Fruit fly (Drosophila melanogaster) whole organism, prepupa: ENCODE results near the gene DCTN6-p27.

Source experiments
- Blimp-1 ChIP-seq: fragments of 200-800 bp; sonication (Bioruptor generic); optimal IDR thresholded peaks from 3 replicates; lab custom pipeline; 2017; ENCODE audit warnings: missing biosample characterization, missing genetic modification characterization, mild to moderate bottlenecking, moderate library complexity, missing genetic modification reagents
- CG10631 ChIP-seq: fragments of 200-800 bp; sonication (Bioruptor generic); optimal IDR thresholded peaks from 2 replicates; lab custom pipeline; 2016; ENCODE audit warnings: missing biosample characterization, missing genetic modification characterization
- CG10669 ChIP-seq: fragments of 200-800 bp; sonication (Bioruptor generic); optimal IDR thresholded peaks from 3 replicates; lab custom pipeline; 2018; ENCODE audit warnings: missing biosample characterization, mild to moderate bottlenecking, missing genetic modification characterization, moderate library complexity
- CG11294 ChIP-seq: fragments of 200-800 bp; sonication (Bioruptor generic); IDR thresholded peaks from 2 replicates; pipeline ENCODE4 v1.3.6; 2022; ENCODE audit warnings: missing biosample characterization, missing genetic modification characterization
- CG11902 ChIP-seq: fragments of 200-800 bp; sonication (Bioruptor generic); optimal IDR thresholded peaks from 3 replicates; lab custom pipeline; 2016; ENCODE audit warnings: missing biosample characterization, missing genetic modification characterization
- CG15336 ChIP-seq: fragments of 200-800 bp; sonication (Bioruptor generic); IDR thresholded peaks from 2 replicates; pipeline ENCODE4 v1.3.6; 2022; ENCODE audit warnings: missing biosample characterization, missing genetic modification characterization
- CG16779 ChIP-seq: fragments of 200-800 bp; sonication (Bioruptor generic); optimal IDR thresholded peaks from 3 replicates; lab custom pipeline; 2017; ENCODE audit warnings: missing biosample characterization, mild to moderate bottlenecking, missing genetic modification characterization
- CG3032 ChIP-seq: fragments of 200-800 bp; optimal IDR thresholded peaks from 2 replicates; lab custom pipeline; 2019; ENCODE audit warnings: missing biosample characterization, mild to moderate bottlenecking, missing genetic modification characterization, moderate library complexity
- CG31627 ChIP-seq: fragments of 200-800 bp; sonication (Bioruptor generic); optimal IDR thresholded peaks from 3 replicates; lab custom pipeline; 2016; ENCODE audit warnings: missing biosample characterization, missing genetic modification characterization
- CG32006 ChIP-seq: fragments of 200-800 bp; sonication (Bioruptor generic); optimal IDR thresholded peaks from 3 replicates; lab custom pipeline; 2017; ENCODE audit warnings: missing biosample characterization, mild to moderate bottlenecking, missing genetic modification characterization
- CG3919 ChIP-seq: fragments of 200-800 bp; sonication (Bioruptor generic); optimal IDR thresholded peaks from 3 replicates; lab custom pipeline; 2016; ENCODE audit warnings: missing biosample characterization, missing genetic modification characterization
- CG4318 ChIP-seq: fragments of 200-800 bp; sonication (Bioruptor generic); optimal IDR thresholded peaks from 3 replicates; lab custom pipeline; 2017; ENCODE audit warnings: missing biosample characterization, mild to moderate bottlenecking, missing genetic modification characterization
- CG6163 ChIP-seq: fragments of 200-800 bp; sonication (Bioruptor generic); IDR thresholded peaks from 3 replicates; pipeline ENCODE4 v1.3.6; 2022; ENCODE audit warnings: missing biosample characterization, missing genetic modification characterization
- CG6792 ChIP-seq: fragments of 200-800 bp; sonication (Bioruptor generic); optimal IDR thresholded peaks from 3 replicates; lab custom pipeline; 2016; ENCODE audit warnings: missing biosample characterization, missing genetic modification characterization
- CG6808 ChIP-seq: fragments of 200-800 bp; sonication (Bioruptor generic); optimal IDR thresholded peaks from 3 replicates; lab custom pipeline; 2017; ENCODE audit warnings: missing biosample characterization, missing genetic modification characterization, mild to moderate bottlenecking, moderate library complexity, missing genetic modification reagents
- CG8119 ChIP-seq: fragments of 200-800 bp; sonication (Bioruptor generic); IDR thresholded peaks from 3 replicates; pipeline ENCODE4 v1.3.6; 2022; ENCODE audit warnings: missing biosample characterization, missing genetic modification characterization
- CG8319 ChIP-seq: fragments of 200-800 bp; sonication (Bioruptor generic); optimal IDR thresholded peaks from 3 replicates; lab custom pipeline; 2016; ENCODE audit warnings: missing biosample characterization, missing genetic modification characterization
- CG8632 ChIP-seq: fragments of 200-800 bp; sonication (Bioruptor generic); optimal IDR thresholded peaks from 3 replicates; lab custom pipeline; 2016; ENCODE audit warnings: missing biosample characterization, missing genetic modification characterization
- Eip93F ChIP-seq: fragments of 200-800 bp; sonication (Bioruptor generic); optimal IDR thresholded peaks from 2 replicates; lab custom pipeline; 2016; ENCODE audit warnings: missing biosample characterization, mild to moderate bottlenecking, missing genetic modification characterization
- Ets21C ChIP-seq: fragments of 200-800 bp; sonication (Bioruptor generic); optimal IDR thresholded peaks from 3 replicates; lab custom pipeline; 2016; ENCODE audit warnings: missing biosample characterization, missing genetic modification characterization
- Gug ChIP-seq: fragments of 200-800 bp; sonication (Bioruptor generic); IDR thresholded peaks from 2 replicates; pipeline ENCODE4 v1.3.6; 2022; ENCODE audit warnings: missing biosample characterization, missing genetic modification characterization
- Lpt ChIP-seq: fragments of 200-800 bp; sonication (Bioruptor generic); optimal IDR thresholded peaks from 3 replicates; lab custom pipeline; 2016; ENCODE audit warnings: missing biosample characterization, missing genetic modification characterization
- OdsH ChIP-seq: fragments of 200-800 bp; sonication (Bioruptor generic); optimal IDR thresholded peaks from 3 replicates; lab custom pipeline; 2016; ENCODE audit warnings: missing biosample characterization, missing genetic modification characterization
- Smox ChIP-seq: fragments of 200-800 bp; sonication (Bioruptor generic); optimal IDR thresholded peaks from 3 replicates; lab custom pipeline; 2016; ENCODE audit warnings: missing biosample characterization, missing genetic modification characterization
- Sox14 ChIP-seq: fragments of 200-800 bp; sonication (Bioruptor generic); optimal IDR thresholded peaks from 3 replicates; lab custom pipeline; 2016; ENCODE audit warnings: missing biosample characterization, missing genetic modification characterization
- Sox15 ChIP-seq: fragments of 200-800 bp; sonication (Bioruptor generic); optimal IDR thresholded peaks from 3 replicates; lab custom pipeline; 2016; ENCODE audit warnings: missing biosample characterization, missing genetic modification characterization
- achi ChIP-seq: fragments of 200-800 bp; sonication (Bioruptor generic); optimal IDR thresholded peaks from 3 replicates; lab custom pipeline; 2016; ENCODE audit warnings: missing biosample characterization, missing genetic modification characterization
- dsx ChIP-seq: fragments of 200-800 bp; optimal IDR thresholded peaks from 3 replicates; lab custom pipeline; 2019; ENCODE audit warnings: missing biosample characterization, mild to moderate bottlenecking, missing genetic modification characterization, moderate library complexity; ENCODE audit not compliant: poor library complexity, severe bottlenecking
- eg ChIP-seq: fragments of 200-800 bp; sonication (Bioruptor generic); IDR thresholded peaks from 3 replicates; pipeline ENCODE4 v1.3.6; 2022; ENCODE audit warnings: missing biosample characterization, missing genetic modification characterization
- fd59A ChIP-seq: fragments of 200-800 bp; sonication (Bioruptor generic); optimal IDR thresholded peaks from 2 replicates; lab custom pipeline; 2017; ENCODE audit warnings: missing biosample characterization, mild to moderate bottlenecking, missing genetic modification characterization, missing genetic modification reagents
- fd85E ChIP-seq: fragments of 200-800 bp; sonication (Bioruptor generic); optimal IDR thresholded peaks from 3 replicates; lab custom pipeline; 2016; ENCODE audit warnings: missing biosample characterization, missing genetic modification characterization
- fkh ChIP-seq: fragments of 200-800 bp; sonication (Bioruptor generic); optimal IDR thresholded peaks from 3 replicates; lab custom pipeline; 2017; ENCODE audit warnings: missing biosample characterization, mild to moderate bottlenecking, missing genetic modification characterization, moderate library complexity
- lz ChIP-seq: fragments of 200-800 bp; sonication (Bioruptor generic); optimal IDR thresholded peaks from 3 replicates; lab custom pipeline; 2016; ENCODE audit warnings: missing biosample characterization, missing genetic modification characterization
- pdm3 ChIP-seq: fragments of 200-800 bp; sonication (Bioruptor generic); optimal IDR thresholded peaks from 3 replicates; lab custom pipeline; 2016; ENCODE audit warnings: missing biosample characterization, missing genetic modification characterization
- ss ChIP-seq, 2 experiments: fragments of 200-800 bp; sonication (Bioruptor generic); optimal IDR thresholded peaks; 2 replicates in 1 of 2; 3 replicates in 1 of 2; lab custom pipeline; 2017 to 2018; ENCODE audit warnings: mild to moderate bottlenecking in 2 of 2, missing biosample characterization in 2 of 2, missing genetic modification characterization in 2 of 2, moderate library complexity in 1 of 2
- svp ChIP-seq: fragments of 200-800 bp; sonication (Bioruptor generic); peaks from one replicate; lab custom pipeline; 2016; ENCODE audit warnings: missing biosample characterization, missing genetic modification characterization
- vri ChIP-seq: fragments of 200-800 bp; sonication (Bioruptor generic); optimal IDR thresholded peaks from 3 replicates; lab custom pipeline; 2016; ENCODE audit warnings: missing biosample characterization, mild to moderate bottlenecking, missing genetic modification characterization

Gene DCTN6-p27

dm6 chr2L:19131905-19132402 lies at the start of gene DCTN6-p27, which contains the start of gene AsnRS (continued):
- TF ChIP-seq CG15336 (GFP tag; lab: Robert Waterston, UW) (no peak), achi (GFP tag; lab: Kevin White, UChicago) (peak; percentile 65), CG6808 (GFP tag; lab: Kevin White, UChicago) (no peak), Blimp-1 (no peak), Sox15 (peak; percentile 53), CG31627 (peak; percentile 65), ss (GFP tag; optimal IDR thresholded peaks at IDR 0.05; lab: Kevin White, UChicago) (no peak)
- TF ChIP-seq, all 60 proteins: peak for 29

dm6 chr2L:19083320-19083764 lies 48.8 kb upstream of the DCTN6-p27 start:
- TF ChIP-seq CG8119 (GFP tag; lab: Robert Waterston, UW) = no peak
- no peak for TF ChIP-seq ss (GFP tag; optimal IDR thresholded peaks at IDR 0.05; lab: Kevin White, UChicago)
- TF ChIP-seq CG6163 (GFP tag; lab: Robert Waterston, UW) = 0 out of 3 replicates have a peak, but pooled peaks have one; percentile 21
- TF ChIP-seq CG3032 (tag; lab: Kevin White, UChicago) = no peak
- TF ChIP-seq CG8632 = no peak

dm6 chr2L:19088895-19089294 lies 43.2 kb upstream of the DCTN6-p27 start:
- TF ChIP-seq eg (GFP tag; lab: Robert Waterston, UW) (no peak), Gug (no peak)

- TF ChIP-seq CG6792 (GFP tag; lab: Kevin White, UChicago) (no peak), fkh (no peak), CG4318 (GFP tag; lab: Kevin White, UChicago) (no peak), CG8319 (GFP tag; lab: Kevin White, UChicago) (no peak), CG11902 (GFP tag; lab: Kevin White, UChicago) (no peak), CG10669 (GFP tag; lab: Kevin White, UChicago) (no peak), Smox (GFP tag; lab: Kevin White, UChicago) (no peak), CG15336 (GFP tag; lab: Robert Waterston, UW) (no peak), vri (GFP tag; lab: Kevin White, UChicago) (no peak), achi (GFP tag; lab: Kevin White, UChicago) (no peak), Blimp-1 (no peak), CG6163 (GFP tag; lab: Robert Waterston, UW) (no peak), Sox14 (GFP tag; lab: Kevin White, UChicago) (no peak), CG16779 (tag; lab: Kevin White, UChicago) (no peak), dsx (GFP tag; lab: Kevin White, UChicago) (no peak), Lpt (GFP tag; lab: Kevin White, UChicago) (no peak), CG6808 (GFP tag; lab: Kevin White, UChicago) (no peak), fd59A (GFP tag; lab: Kevin White, UChicago) (no peak), CG10631 (GFP tag; lab: Kevin White, UChicago) (no peak)
Observed at dm6 chr2L:19089385-19089784, 42.7 kb upstream of the DCTN6-p27 start.

- TF ChIP-seq fd85E (GFP tag; lab: Kevin White, UChicago) = no peak
- TF ChIP-seq vri (GFP tag; lab: Kevin White, UChicago) = no peak
- no peak for TF ChIP-seq OdsH (GFP tag; lab: Kevin White, UChicago)
- TF ChIP-seq CG3919 = no peak
- TF ChIP-seq Gug = no peak
- TF ChIP-seq pdm3 = no peak
- TF ChIP-seq Eip93F (GFP tag; lab: Kevin White, UChicago) = no peak
- no peak for TF ChIP-seq CG10669 (GFP tag; lab: Kevin White, UChicago)
- no peak for TF ChIP-seq Ets21C (GFP tag; lab: Kevin White, UChicago)
- TF ChIP-seq CG6163 (GFP tag; lab: Robert Waterston, UW) = no peak
- no peak for TF ChIP-seq achi (GFP tag; lab: Kevin White, UChicago)
- no peak for TF ChIP-seq CG11294
- no peak for TF ChIP-seq svp
- no peak for TF ChIP-seq CG32006 (GFP tag; lab: Kevin White, UChicago)
- TF ChIP-seq ss (GFP tag; optimal IDR thresholded peaks at IDR 0.05; lab: Kevin White, UChicago) = no peak
- TF ChIP-seq lz (GFP tag; lab: Kevin White, UChicago) = no peak
- TF ChIP-seq fd59A (GFP tag; lab: Kevin White, UChicago) = no peak
Observed at dm6 chr2L:19093868-19094267, 38.3 kb upstream of the DCTN6-p27 start.
